Worm (Caenorhabditis elegans) whole organism, L2 larva: ENCODE measurements around the gene skr-20.

Experiments
- R02D3.7 ChIP-seq: fragments of 150-350 bp; optimal IDR thresholded peaks from 2 replicates; lab custom pipeline; 2014; ENCODE audit warnings: missing biosample characterization, missing genetic modification characterization
- blmp-1 ChIP-seq: sonication (generic microtip); optimal IDR thresholded peaks from 2 replicates; lab custom pipeline; 2017; ENCODE audit warnings: missing genetic modification characterization, mild to moderate bottlenecking, missing compliant biosample characterization, antibody characterized with exemption, moderate library complexity; ENCODE audit not compliant: insufficient read depth
- dmd-4 ChIP-seq: sonication (generic microtip); optimal IDR thresholded peaks from 2 replicates; lab custom pipeline; 2017; ENCODE audit warnings: missing biosample characterization, missing genetic modification characterization
- fos-1 ChIP-seq: fragments of 150-350 bp; optimal IDR thresholded peaks from 2 replicates; lab custom pipeline; 2014; ENCODE audit warnings: missing biosample characterization, missing genetic modification characterization
- gmeb-1 ChIP-seq: fragments of 150-350 bp; optimal IDR thresholded peaks from 2 replicates; lab custom pipeline; 2014; ENCODE audit warnings: missing biosample characterization, missing genetic modification characterization
- lin-13 ChIP-seq: fragments of 150-350 bp; optimal IDR thresholded peaks from 2 replicates; lab custom pipeline; 2014; ENCODE audit warnings: missing biosample characterization, missing genetic modification reagents, missing genetic modification characterization
- lsy-2 ChIP-seq, 2 experiments: fragments of 150-350 bp in 1 of 2; sonication (generic microtip) in 1 of 2; optimal IDR thresholded peaks; 2 replicates each; lab custom pipeline; 2014 to 2017; ENCODE audit warnings: missing biosample characterization in 2 of 2, missing genetic modification characterization in 2 of 2
- nhr-10 ChIP-seq: sonication (generic microtip); optimal IDR thresholded peaks from 2 replicates; lab custom pipeline; 2017; ENCODE audit warnings: missing biosample characterization, missing genetic modification characterization
- nhr-11 ChIP-seq: fragments of 150-350 bp; optimal IDR thresholded peaks from 2 replicates; lab custom pipeline; 2014; ENCODE audit warnings: missing biosample characterization, missing genetic modification characterization
- unc-62 ChIP-seq: fragments of 150-350 bp; optimal IDR thresholded peaks from 2 replicates; lab custom pipeline; 2014; ENCODE audit warnings: missing biosample characterization, missing genetic modification reagents, missing genetic modification characterization

- TF ChIP-seq nhr-10 (tag; lab: Kevin White, UChicago), result no peak
- TF ChIP-seq fos-1 (tag; lab: Kevin White, UChicago), result no peak
- no peak for TF ChIP-seq unc-62 (GFP tag; lab: Kevin White, UChicago)
- TF ChIP-seq R02D3.7, result no peak
- TF ChIP-seq dmd-4 (tag; lab: Kevin White, UChicago), result no peak
- no peak for TF ChIP-seq lsy-2 (tag; optimal IDR thresholded peaks at IDR 0.05; lab: Kevin White, UChicago)
- TF ChIP-seq blmp-1 (tag; lab: Kevin White, UChicago), result no peak
- no peak for TF ChIP-seq lin-13 (GFP tag; lab: Kevin White, UChicago)
- TF ChIP-seq gmeb-1 (tag; lab: Kevin White, UChicago), result no peak
- TF ChIP-seq nhr-11 (tag; lab: Kevin White, UChicago), result no peak
These were observed 11.5 kb upstream of the skr-20 start, which contains the start of gene K08H2.2 for ce11 chrX:13234879-13235278.
